Worm (Caenorhabditis elegans): ENCODE results near the gene cut-6.

The cut-6 gene

ce11 chrIII:10921474-10921873 lies 10.2 kb downstream of the cut-6 start:
- TF ChIP-seq ceh-13 (GFP tag; optimal IDR thresholded peaks at IDR 0.05) = no peak
- TF ChIP-seq hmbx-1 (tag; optimal IDR thresholded peaks at IDR 0.05) = no peak
- TF ChIP-seq F13C5.2 (tag; optimal IDR thresholded peaks at IDR 0.05) = no peak
- no peak for TF ChIP-seq sea-1 (GFP tag; conservative IDR thresholded peaks at IDR 0.05)
- TF ChIP-seq tbx-11 (GFP tag; IDR thresholded peaks at IDR 0.05) = no peak
- no peak for TF ChIP-seq flt-1 (GFP tag; IDR thresholded peaks at IDR 0.05)
- no peak for TF ChIP-seq tbx-37 (GFP tag; conservative IDR thresholded peaks at IDR 0.05)
- no peak for TF ChIP-seq ets-7 (tag; optimal IDR thresholded peaks at IDR 0.05)
- no peak for TF ChIP-seq tra-4 (tag; optimal IDR thresholded peaks at IDR 0.05)

DNA sequence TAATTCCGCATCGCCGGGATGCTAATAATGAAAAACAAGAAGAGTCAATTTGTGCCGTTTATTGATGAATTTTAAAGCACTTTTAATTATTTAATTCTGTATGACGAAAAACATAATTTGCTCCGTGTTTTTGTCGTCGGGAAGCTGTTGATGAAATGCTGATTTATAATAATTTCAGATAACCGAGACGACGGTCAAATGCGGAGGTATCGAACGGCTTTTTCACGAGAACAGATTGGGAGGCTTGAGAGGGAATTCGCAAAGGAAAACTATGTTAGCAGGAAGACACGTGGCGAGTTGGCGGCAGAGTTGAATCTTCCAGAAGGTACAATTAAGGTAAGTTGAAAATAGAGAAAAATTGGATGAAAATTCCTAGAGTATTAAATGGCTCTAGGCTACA lies 12.3 kb downstream of the cut-6 start:
- TF ChIP-seq hmbx-1 (tag; optimal IDR thresholded peaks at IDR 0.05) = no peak
- no peak for TF ChIP-seq hmg-4 (GFP tag; optimal IDR thresholded peaks at IDR 0.05)
- TF ChIP-seq ceh-36 (tag; optimal IDR thresholded peaks at IDR 0.05) = no peak
- no peak for TF ChIP-seq B0310.2 (tag; optimal IDR thresholded peaks at IDR 0.05)
- TF ChIP-seq ets-7 (tag; optimal IDR thresholded peaks at IDR 0.05) = no peak
- no peak for TF ChIP-seq tbx-37 (GFP tag; conservative IDR thresholded peaks at IDR 0.05)
- no peak for TF ChIP-seq aly-1 (tag; optimal IDR thresholded peaks at IDR 0.05)
- no peak for TF ChIP-seq ceh-13 (GFP tag; optimal IDR thresholded peaks at IDR 0.05)
- no peak for TF ChIP-seq sea-1 (GFP tag; conservative IDR thresholded peaks at IDR 0.05)

- TF ChIP-seq pes-1 (GFP tag; IDR thresholded peaks at IDR 0.05) (no peak), B0310.2 (tag; optimal IDR thresholded peaks at IDR 0.05) (no peak), F13C5.2 (tag; optimal IDR thresholded peaks at IDR 0.05) (no peak), ama-1 (optimal IDR thresholded peaks at IDR 0.05) (no peak), ets-7 (tag; optimal IDR thresholded peaks at IDR 0.05) (no peak), tbx-37 (GFP tag; conservative IDR thresholded peaks at IDR 0.05) (no peak), hmg-4 (GFP tag; optimal IDR thresholded peaks at IDR 0.05) (no peak), ceh-13 (GFP tag; optimal IDR thresholded peaks at IDR 0.05) (no peak), ceh-36 (tag; optimal IDR thresholded peaks at IDR 0.05) (no peak), hmbx-1 (tag; optimal IDR thresholded peaks at IDR 0.05) (no peak), flt-1 (GFP tag; IDR thresholded peaks at IDR 0.05) (no peak), tbx-11 (GFP tag; IDR thresholded peaks at IDR 0.05) (no peak), scrt-1 (GFP tag; IDR thresholded peaks at IDR 0.05) (no peak)
These were observed 19.6 kb downstream of the cut-6 start, which contains the start of gene M142.5 for ce11 chrIII:10930850-10931249. M142.5 (plus strand) TSS chrIII:10931201.

DNA sequence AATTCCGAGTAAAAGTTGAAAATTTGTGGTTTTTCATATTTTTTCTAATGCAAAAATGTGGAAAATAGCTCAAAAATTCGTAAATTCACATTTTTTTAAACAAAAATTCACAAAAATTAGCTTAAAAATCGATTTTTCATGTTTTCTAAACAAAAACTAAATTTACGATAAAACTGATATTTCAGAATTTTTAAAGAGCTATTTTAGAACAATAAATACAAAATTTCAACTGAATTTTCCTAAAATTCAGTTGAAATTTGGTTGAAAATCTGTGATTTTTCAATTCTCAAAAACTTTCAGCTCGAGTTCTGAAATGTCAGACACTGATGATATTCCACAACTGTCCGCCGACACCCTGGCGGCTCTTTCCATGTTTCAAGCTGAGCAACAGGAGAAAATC lies 22.1 kb downstream of the cut-6 start, which contains the start of gene M142.8:
M142.8 (plus strand) TSS at position 301 of the 400 bp plus-strand sequence.
- TF ChIP-seq tbx-37 (GFP tag; conservative IDR thresholded peaks at IDR 0.05) = no peak
- no peak for TF ChIP-seq ama-1 (optimal IDR thresholded peaks at IDR 0.05)

DNA sequence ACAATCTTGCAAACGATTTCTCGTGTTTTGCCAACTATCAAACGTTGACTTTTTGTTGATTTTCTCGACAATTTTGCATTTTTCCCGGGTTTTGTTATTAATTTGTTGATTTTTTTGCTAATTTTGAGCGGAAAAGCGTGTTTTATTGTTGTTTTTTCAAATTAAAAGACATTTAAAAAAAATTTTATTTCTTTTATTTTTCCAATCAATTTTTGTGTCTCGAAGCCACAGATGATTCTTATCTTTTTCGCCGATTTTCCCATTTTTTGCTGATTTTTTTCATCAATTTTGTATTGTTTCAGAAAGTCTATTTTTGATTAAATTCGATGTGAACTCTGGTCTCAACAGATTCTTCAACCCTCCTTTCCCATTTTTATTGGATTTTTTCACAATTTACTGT lies 24.7 kb downstream of the cut-6 start, which contains the start of gene rle-1:
rle-1 (plus strand) TSS at position 301 of the 400 bp plus-strand sequence.
- TF ChIP-seq aly-1 (tag; optimal IDR thresholded peaks at IDR 0.05) = no peak
- TF ChIP-seq B0310.2 (tag; optimal IDR thresholded peaks at IDR 0.05) = no peak
- TF ChIP-seq ceh-13 (GFP tag; optimal IDR thresholded peaks at IDR 0.05) = no peak
- TF ChIP-seq ama-1 (optimal IDR thresholded peaks at IDR 0.05) = no peak

- TF ChIP-seq pes-1 (GFP tag; IDR thresholded peaks at IDR 0.05) (no peak), hmbx-1 (tag; optimal IDR thresholded peaks at IDR 0.05) (no peak), ceh-13 (GFP tag; optimal IDR thresholded peaks at IDR 0.05) (no peak), sea-1 (GFP tag; conservative IDR thresholded peaks at IDR 0.05) (no peak), ets-7 (tag; optimal IDR thresholded peaks at IDR 0.05) (no peak), ama-1 (optimal IDR thresholded peaks at IDR 0.05) (no peak), hnd-1 (tag; optimal IDR thresholded peaks at IDR 0.05) (no peak), B0310.2 (tag; optimal IDR thresholded peaks at IDR 0.05) (no peak)
These were observed 27.9 kb downstream of the cut-6 start for ce11 chrIII:10939184-10939583.

DNA sequence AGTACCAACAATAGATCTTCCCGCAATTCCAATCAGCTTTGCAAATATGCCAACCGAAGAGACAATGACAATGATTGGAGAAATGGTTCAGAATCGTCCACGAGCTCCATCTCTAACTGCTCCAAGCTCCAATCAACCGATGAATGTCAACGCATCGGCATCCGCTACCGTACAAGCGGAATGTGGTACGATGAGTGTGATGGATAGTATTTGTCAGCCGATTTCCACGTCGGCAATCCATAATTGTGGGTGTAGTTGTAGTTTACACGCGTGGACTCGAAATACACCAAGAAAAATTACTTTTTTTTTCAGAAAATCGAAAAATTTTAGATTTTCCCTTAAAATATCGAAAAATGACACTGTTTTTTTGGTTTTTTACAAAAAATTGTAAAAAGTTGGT lies 31.6 kb downstream of the cut-6 start:
- TF ChIP-seq aly-1 (tag; optimal IDR thresholded peaks at IDR 0.05) (no peak), F13C5.2 (tag; optimal IDR thresholded peaks at IDR 0.05) (no peak), hnd-1 (tag; optimal IDR thresholded peaks at IDR 0.05) (no peak), ets-7 (tag; optimal IDR thresholded peaks at IDR 0.05) (no peak), tra-4 (tag; optimal IDR thresholded peaks at IDR 0.05) (no peak), ama-1 (optimal IDR thresholded peaks at IDR 0.05) (no peak), pes-1 (GFP tag; IDR thresholded peaks at IDR 0.05) (no peak)

DNA sequence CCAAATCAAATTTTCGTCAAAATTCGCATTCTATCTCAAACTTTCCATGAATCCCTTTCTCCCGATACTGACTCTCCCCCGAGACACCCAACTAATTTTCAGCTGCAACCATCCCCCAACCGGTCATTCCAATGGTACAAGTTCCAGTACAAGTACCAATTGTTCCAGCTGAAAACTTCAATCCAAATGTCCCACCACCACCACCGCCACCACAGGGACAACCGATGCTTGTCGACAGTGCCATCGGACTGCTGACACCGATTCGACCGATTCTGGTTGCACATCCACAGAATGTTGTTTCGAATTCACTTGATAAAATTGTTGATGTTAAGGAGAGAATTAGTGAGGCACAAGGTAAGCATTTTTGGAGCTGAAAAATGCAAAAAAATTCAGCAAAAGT lies 34.3 kb downstream of the cut-6 start:
- TF ChIP-seq ceh-13 (GFP tag; optimal IDR thresholded peaks at IDR 0.05) = no peak
- no peak for TF ChIP-seq ama-1 (optimal IDR thresholded peaks at IDR 0.05)
- no peak for TF ChIP-seq tbx-37 (GFP tag; conservative IDR thresholded peaks at IDR 0.05)
- no peak for TF ChIP-seq F13C5.2 (tag; optimal IDR thresholded peaks at IDR 0.05)
- no peak for TF ChIP-seq pes-1 (GFP tag; IDR thresholded peaks at IDR 0.05)
- no peak for TF ChIP-seq hnd-1 (tag; optimal IDR thresholded peaks at IDR 0.05)

DNA sequence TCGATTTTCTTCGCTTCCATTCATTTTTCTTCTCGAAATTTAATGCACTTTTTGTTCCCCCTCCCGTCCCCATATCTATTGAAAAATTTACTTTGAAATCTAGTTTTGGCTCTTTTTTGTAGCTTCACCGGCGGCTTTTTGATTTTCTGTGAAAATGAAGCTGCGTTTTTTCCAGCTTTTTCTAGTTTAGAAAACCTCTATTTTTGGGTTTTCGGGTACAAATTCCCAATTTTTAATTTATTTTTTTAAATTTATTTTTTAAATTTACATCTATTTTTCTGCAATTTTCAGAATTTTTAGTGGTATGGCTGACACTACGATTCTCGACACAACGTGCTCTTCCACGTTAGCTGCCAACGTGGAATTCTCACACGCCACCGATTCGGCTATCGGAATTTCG lies 35.9 kb downstream of the cut-6 start, which contains the start of gene strd-1:
strd-1 (plus strand) TSS at position 301 of the 400 bp plus-strand sequence.
- TF ChIP-seq hmbx-1 (tag; optimal IDR thresholded peaks at IDR 0.05) = no peak
- no peak for TF ChIP-seq B0310.2 (tag; optimal IDR thresholded peaks at IDR 0.05)
- TF ChIP-seq tra-4 (tag; optimal IDR thresholded peaks at IDR 0.05) = no peak
- no peak for TF ChIP-seq F13C5.2 (tag; optimal IDR thresholded peaks at IDR 0.05)
- no peak for TF ChIP-seq sea-1 (GFP tag; conservative IDR thresholded peaks at IDR 0.05)
- TF ChIP-seq hnd-1 (tag; optimal IDR thresholded peaks at IDR 0.05) = no peak
- TF ChIP-seq aly-1 (tag; optimal IDR thresholded peaks at IDR 0.05) = no peak
- no peak for TF ChIP-seq ets-7 (tag; optimal IDR thresholded peaks at IDR 0.05)
- no peak for TF ChIP-seq ama-1 (optimal IDR thresholded peaks at IDR 0.05)
- TF ChIP-seq scrt-1 (GFP tag; IDR thresholded peaks at IDR 0.05) = no peak
- no peak for TF ChIP-seq hmg-4 (GFP tag; optimal IDR thresholded peaks at IDR 0.05)
- TF ChIP-seq pes-1 (GFP tag; IDR thresholded peaks at IDR 0.05) = no peak
- no peak for TF ChIP-seq ceh-36 (tag; optimal IDR thresholded peaks at IDR 0.05)
- TF ChIP-seq tbx-11 (GFP tag; IDR thresholded peaks at IDR 0.05) = no peak
- no peak for TF ChIP-seq tbx-37 (GFP tag; conservative IDR thresholded peaks at IDR 0.05)
- no peak for TF ChIP-seq flt-1 (GFP tag; IDR thresholded peaks at IDR 0.05)

Measured in whole organism, early embryonic.